Worm (Caenorhabditis elegans) whole organism, L2 larva: Measurements from ENCODE around the gene far-8.

Source experiments
- C34F6.9 ChIP-seq: fragments of 150-350 bp; optimal IDR thresholded peaks from 2 replicates; lab custom pipeline; 2014; ENCODE audit warnings: missing biosample characterization, missing genetic modification characterization
- F13H6.1 ChIP-seq: sonication (generic microtip); optimal IDR thresholded peaks from 2 replicates; lab custom pipeline; 2016; ENCODE audit warnings: missing genetic modification characterization, missing compliant biosample characterization
- R02D3.7 ChIP-seq: fragments of 150-350 bp; optimal IDR thresholded peaks from 2 replicates; lab custom pipeline; 2014; ENCODE audit warnings: missing biosample characterization, missing genetic modification characterization
- Y55F3AM.14 ChIP-seq: fragments of 200-800 bp; sonication (Bioruptor generic); optimal IDR thresholded peaks from 2 replicates; lab custom pipeline; 2018; ENCODE audit warnings: mild to moderate bottlenecking, missing genetic modification characterization, missing compliant biosample characterization
- ZK546.5 ChIP-seq: sonication (generic microtip); optimal IDR thresholded peaks from 2 replicates; lab custom pipeline; 2017; ENCODE audit warnings: missing biosample characterization, missing genetic modification characterization
- alr-1 ChIP-seq: fragments of 150-350 bp; optimal IDR thresholded peaks from 2 replicates; lab custom pipeline; 2014; ENCODE audit warnings: missing biosample characterization, missing genetic modification characterization
- aly-2 ChIP-seq: fragments of 150-350 bp; optimal IDR thresholded peaks from 2 replicates; lab custom pipeline; 2014; ENCODE audit warnings: missing biosample characterization, missing genetic modification characterization
- ama-1 ChIP-seq: fragments of 150-350 bp; optimal IDR thresholded peaks from 2 replicates; lab custom pipeline; 2018; ENCODE audit warnings: inconsistent platforms
- blmp-1 ChIP-seq: sonication (generic microtip); optimal IDR thresholded peaks from 2 replicates; lab custom pipeline; 2017; ENCODE audit warnings: missing genetic modification characterization, mild to moderate bottlenecking, missing compliant biosample characterization, antibody characterized with exemption, moderate library complexity; ENCODE audit not compliant: insufficient read depth
- ceh-16 ChIP-seq: fragments of 150-350 bp; optimal IDR thresholded peaks from 2 replicates; lab custom pipeline; 2014; ENCODE audit warnings: missing biosample characterization, missing genetic modification characterization
- ceh-82 ChIP-seq: fragments of 150-350 bp; optimal IDR thresholded peaks from 2 replicates; lab custom pipeline; 2014; ENCODE audit warnings: missing biosample characterization, missing genetic modification characterization
- crh-2 ChIP-seq: sonication (generic microtip); optimal IDR thresholded peaks from 2 replicates; lab custom pipeline; 2017; ENCODE audit warnings: missing biosample characterization, missing genetic modification characterization
- dmd-4 ChIP-seq: sonication (generic microtip); optimal IDR thresholded peaks from 2 replicates; lab custom pipeline; 2017; ENCODE audit warnings: missing biosample characterization, missing genetic modification characterization
- egl-27 ChIP-seq: sonication (generic microtip); optimal IDR thresholded peaks from 3 replicates; lab custom pipeline; 2017; ENCODE audit warnings: missing biosample characterization, missing genetic modification reagents, missing genetic modification characterization
- elt-1 ChIP-seq: fragments of 150-350 bp; optimal IDR thresholded peaks from 2 replicates; lab custom pipeline; 2014; ENCODE audit warnings: missing biosample characterization, missing genetic modification characterization
- elt-3 ChIP-seq: sonication (generic microtip); optimal IDR thresholded peaks from 2 replicates; lab custom pipeline; 2017; ENCODE audit warnings: missing biosample characterization, missing genetic modification characterization
- fos-1 ChIP-seq: fragments of 150-350 bp; optimal IDR thresholded peaks from 2 replicates; lab custom pipeline; 2014; ENCODE audit warnings: missing biosample characterization, missing genetic modification characterization
- gmeb-1 ChIP-seq: fragments of 150-350 bp; optimal IDR thresholded peaks from 2 replicates; lab custom pipeline; 2014; ENCODE audit warnings: missing biosample characterization, missing genetic modification characterization
- lin-11 ChIP-seq: fragments of 150-350 bp; sonication (generic microtip); optimal IDR thresholded peaks from 2 replicates; lab custom pipeline; 2014; ENCODE audit warnings: missing biosample characterization, missing genetic modification characterization, inconsistent platforms, mixed read lengths
- lin-13 ChIP-seq: fragments of 150-350 bp; optimal IDR thresholded peaks from 2 replicates; lab custom pipeline; 2014; ENCODE audit warnings: missing biosample characterization, missing genetic modification reagents, missing genetic modification characterization
- lin-39 ChIP-seq: fragments of 150-350 bp; optimal IDR thresholded peaks from 2 replicates; lab custom pipeline; 2014; ENCODE audit warnings: missing biosample characterization, missing genetic modification reagents, missing genetic modification characterization
- lsy-2 ChIP-seq, 2 experiments: fragments of 150-350 bp in 1 of 2; sonication (generic microtip) in 1 of 2; optimal IDR thresholded peaks; 2 replicates each; lab custom pipeline; 2014 to 2017; ENCODE audit warnings: missing biosample characterization in 2 of 2, missing genetic modification characterization in 2 of 2
- mab-5 ChIP-seq: fragments of 150-350 bp; optimal IDR thresholded peaks from 2 replicates; lab custom pipeline; 2014; ENCODE audit warnings: missing biosample characterization, missing genetic modification characterization
- mbf-1 ChIP-seq: sonication (generic microtip); optimal IDR thresholded peaks from 2 replicates; lab custom pipeline; 2017; ENCODE audit warnings: missing biosample characterization, missing genetic modification characterization
- mdl-1 ChIP-seq, 2 experiments: fragments of 150-350 bp in 1 of 2; sonication (generic microtip) in 1 of 2; optimal IDR thresholded peaks; 2 replicates each; lab custom pipeline; 2017; ENCODE audit warnings: missing biosample characterization in 2 of 2, missing genetic modification characterization in 2 of 2
- nhr-10 ChIP-seq: sonication (generic microtip); optimal IDR thresholded peaks from 2 replicates; lab custom pipeline; 2017; ENCODE audit warnings: missing biosample characterization, missing genetic modification characterization
- nhr-11 ChIP-seq: fragments of 150-350 bp; optimal IDR thresholded peaks from 2 replicates; lab custom pipeline; 2014; ENCODE audit warnings: missing biosample characterization, missing genetic modification characterization
- nhr-12 ChIP-seq: fragments of 150-350 bp; optimal IDR thresholded peaks from 2 replicates; lab custom pipeline; 2014; ENCODE audit warnings: missing biosample characterization, missing genetic modification characterization
- nhr-129 ChIP-seq: fragments of 150-350 bp; optimal IDR thresholded peaks from 2 replicates; lab custom pipeline; 2014; ENCODE audit warnings: missing biosample characterization, missing genetic modification characterization
- nhr-21 ChIP-seq: fragments of 150-350 bp; optimal IDR thresholded peaks from 2 replicates; lab custom pipeline; 2014; ENCODE audit warnings: missing biosample characterization, missing genetic modification characterization
- nhr-23 ChIP-seq: fragments of 150-350 bp; optimal IDR thresholded peaks from 2 replicates; lab custom pipeline; 2014; ENCODE audit warnings: missing biosample characterization, missing genetic modification reagents, missing genetic modification characterization
- nhr-237 ChIP-seq: fragments of 150-350 bp; optimal IDR thresholded peaks from 2 replicates; lab custom pipeline; 2014; ENCODE audit warnings: missing biosample characterization, missing genetic modification characterization
- nhr-25 ChIP-seq: fragments of 150-350 bp; sonication (generic microtip); optimal IDR thresholded peaks from 3 replicates; lab custom pipeline; 2014; ENCODE audit warnings: missing biosample characterization, missing genetic modification characterization
- nhr-6 ChIP-seq: fragments of 150-350 bp; optimal IDR thresholded peaks from 2 replicates; lab custom pipeline; 2014; ENCODE audit warnings: missing biosample characterization, missing genetic modification characterization
- nhr-77 ChIP-seq: fragments of 150-350 bp; optimal IDR thresholded peaks from 2 replicates; lab custom pipeline; 2014; ENCODE audit warnings: missing biosample characterization, missing genetic modification characterization
- peb-1 ChIP-seq: fragments of 150-350 bp; optimal IDR thresholded peaks from 2 replicates; lab custom pipeline; 2014; ENCODE audit warnings: missing biosample characterization, missing genetic modification characterization
- sem-4 ChIP-seq: fragments of 150-350 bp; optimal IDR thresholded peaks from 2 replicates; lab custom pipeline; 2014; ENCODE audit warnings: missing biosample characterization, missing genetic modification reagents, missing genetic modification characterization
- skn-1 ChIP-seq: sonication (generic microtip); optimal IDR thresholded peaks from 2 replicates; lab custom pipeline; 2017; ENCODE audit warnings: missing biosample characterization, missing genetic modification characterization
- sma-3 ChIP-seq: sonication (generic microtip); optimal IDR thresholded peaks from 2 replicates; lab custom pipeline; 2016; ENCODE audit warnings: missing genetic modification reagents, missing genetic modification characterization, missing compliant biosample characterization
- sma-9 ChIP-seq, 2 experiments: fragments of 150-350 bp in 1 of 2; sonication (generic microtip) in 1 of 2; optimal IDR thresholded peaks; 2 replicates each; lab custom pipeline; 2014 to 2016; ENCODE audit warnings: missing genetic modification characterization in 2 of 2, mild to moderate bottlenecking in 1 of 2, missing biosample characterization in 1 of 2, missing compliant biosample characterization in 1 of 2, missing genetic modification reagents in 1 of 2, moderate library complexity in 1 of 2
- snpc-4 ChIP-seq: fragments of 150-350 bp; optimal IDR thresholded peaks from 2 replicates; lab custom pipeline; 2014; ENCODE audit warnings: missing biosample characterization, missing genetic modification characterization
- unc-39 ChIP-seq: fragments of 150-350 bp; optimal IDR thresholded peaks from 2 replicates; lab custom pipeline; 2014; ENCODE audit warnings: missing biosample characterization, missing genetic modification characterization
- unc-55 ChIP-seq: fragments of 150-350 bp; sonication (generic microtip); optimal IDR thresholded peaks from 3 replicates; lab custom pipeline; 2014; ENCODE audit warnings: missing biosample characterization, missing genetic modification reagents, missing genetic modification characterization
- unc-62 ChIP-seq: fragments of 150-350 bp; optimal IDR thresholded peaks from 2 replicates; lab custom pipeline; 2014; ENCODE audit warnings: missing biosample characterization, missing genetic modification reagents, missing genetic modification characterization
- zag-1 ChIP-seq: fragments of 150-350 bp; optimal IDR thresholded peaks from 2 replicates; lab custom pipeline; 2014; ENCODE audit warnings: missing biosample characterization, missing genetic modification characterization
- ztf-1 ChIP-seq: fragments of 200-800 bp; sonication (Bioruptor generic); conservative IDR thresholded peaks from 2 replicates; pipeline ENCODE4 v1.3.6; 2022; ENCODE audit warnings: missing genetic modification characterization, missing compliant biosample characterization
- ztf-4 ChIP-seq: fragments of 150-350 bp; optimal IDR thresholded peaks from 2 replicates; lab custom pipeline; 2014; ENCODE audit warnings: missing biosample characterization, missing genetic modification characterization

The far-8 gene

ce11 chrIII:833711-834442 is 8.9 kb upstream of the far-8 start (continued):
- TF ChIP-seq lin-13 (GFP tag; lab: Kevin White, UChicago): peak; percentile 78

ce11 chrIII:834443-834815 is 8.3 kb upstream of the far-8 start:
- TF ChIP-seq Y55F3AM.14 (GFP tag; lab: Kevin White, UChicago) (peak; percentile 14), zag-1 (no peak)
- TF ChIP-seq, all 48 proteins: peak for 1

ce11 chrIII:835208-835607 is 7.5 kb upstream of the far-8 start:
- TF ChIP-seq fos-1 (no peak), ama-1 (lab: Kevin White, UChicago) (peak; percentile 30)

- TF ChIP-seq ztf-4 (tag; lab: Kevin White, UChicago): peak; percentile 87
- peak; percentile 97 for TF ChIP-seq Y55F3AM.14 (GFP tag; lab: Kevin White, UChicago)
- no peak for TF ChIP-seq ztf-1 (GFP tag; lab: Robert Waterston, UW)
- no peak for TF ChIP-seq nhr-12 (tag; lab: Kevin White, UChicago)
- peak; percentile 61 for TF ChIP-seq sma-9 (GFP tag; optimal IDR thresholded peaks at IDR 0.05; lab: Kevin White, UChicago)
- TF ChIP-seq sma-9 (tag; optimal IDR thresholded peaks at IDR 0.05; lab: Kevin White, UChicago): no peak
- no peak for TF ChIP-seq nhr-10
- no peak for TF ChIP-seq ZK546.5 (tag; lab: Kevin White, UChicago)
- peak; percentile 61 for TF ChIP-seq nhr-129 (tag; lab: Kevin White, UChicago)
- peak; percentile 33 for TF ChIP-seq gmeb-1 (tag; lab: Kevin White, UChicago)
- no peak for TF ChIP-seq C34F6.9 (tag; lab: Kevin White, UChicago)
- TF ChIP-seq nhr-21: peak; percentile 79
- TF ChIP-seq crh-2: peak; percentile 55
- no peak for TF ChIP-seq nhr-77 (tag; lab: Kevin White, UChicago)
- TF ChIP-seq mab-5 (tag; lab: Kevin White, UChicago): peak; percentile 59
- peak; percentile 76 for TF ChIP-seq nhr-25
- no peak for TF ChIP-seq elt-1 (tag; lab: Kevin White, UChicago)
- TF ChIP-seq nhr-11 (tag; lab: Kevin White, UChicago): no peak
- TF ChIP-seq F13H6.1 (tag; lab: Kevin White, UChicago): peak; percentile 54
- TF ChIP-seq egl-27 (tag; lab: Kevin White, UChicago): peak; percentile 49
- TF ChIP-seq skn-1 (tag; lab: Kevin White, UChicago): peak; percentile 38
- TF ChIP-seq mdl-1 (tag; optimal IDR thresholded peaks at IDR 0.05; lab: Kevin White, UChicago): peak; percentile 33 to 57
- TF ChIP-seq lin-39 (tag; lab: Kevin White, UChicago): no peak
- TF ChIP-seq ceh-16: no peak
- TF ChIP-seq lin-11 (tag; lab: Kevin White, UChicago): no peak
- peak; percentile 20 for TF ChIP-seq ceh-82
- peak; percentile 10 for TF ChIP-seq blmp-1
- TF ChIP-seq nhr-237 (tag; lab: Kevin White, UChicago): no peak
- peak; percentile 63 for TF ChIP-seq lin-13 (GFP tag; lab: Kevin White, UChicago)
- no peak for TF ChIP-seq elt-3
- no peak for TF ChIP-seq sem-4
- peak; percentile 43 for TF ChIP-seq unc-55 (GFP tag; lab: Kevin White, UChicago)
- peak; percentile 78 for TF ChIP-seq sma-3 (GFP tag; lab: Kevin White, UChicago)
- TF ChIP-seq peb-1 (tag; lab: Kevin White, UChicago): no peak
- TF ChIP-seq unc-39 (tag; lab: Kevin White, UChicago): peak; percentile 74
- TF ChIP-seq R02D3.7 (tag; lab: Kevin White, UChicago): no peak
- TF ChIP-seq snpc-4 (tag; lab: Kevin White, UChicago): no peak
- TF ChIP-seq ama-1 (lab: Kevin White, UChicago): peak; percentile 94
- TF ChIP-seq alr-1 (tag; lab: Kevin White, UChicago): no peak
- TF ChIP-seq lsy-2 (tag; optimal IDR thresholded peaks at IDR 0.05; lab: Kevin White, UChicago): peak; percentile 55 to 60
- TF ChIP-seq nhr-6 (tag; lab: Kevin White, UChicago): peak; percentile 66
- no peak for TF ChIP-seq nhr-23
- no peak for TF ChIP-seq dmd-4
- no peak for TF ChIP-seq unc-62 (GFP tag; lab: Kevin White, UChicago)
- no peak for TF ChIP-seq aly-2
- TF ChIP-seq zag-1: peak; percentile 3
- peak; percentile 32 for TF ChIP-seq mbf-1
Measured at ce11 chrIII:835713-836278, 6.9 kb upstream of the far-8 start.
